Worm (Caenorhabditis elegans) whole organism, L2 larva: ENCODE data around the gene F14D7.9.

Experiments used
- C34F6.9 ChIP-seq: fragments of 150-350 bp; optimal IDR thresholded peaks from 2 replicates; lab custom pipeline; 2014; ENCODE audit warnings: missing biosample characterization, missing genetic modification characterization
- F13H6.1 ChIP-seq: sonication (generic microtip); optimal IDR thresholded peaks from 2 replicates; lab custom pipeline; 2016; ENCODE audit warnings: missing genetic modification characterization, missing compliant biosample characterization
- Y55F3AM.14 ChIP-seq: fragments of 200-800 bp; sonication (Bioruptor generic); optimal IDR thresholded peaks from 2 replicates; lab custom pipeline; 2018; ENCODE audit warnings: mild to moderate bottlenecking, missing genetic modification characterization, missing compliant biosample characterization
- ZK546.5 ChIP-seq: sonication (generic microtip); optimal IDR thresholded peaks from 2 replicates; lab custom pipeline; 2017; ENCODE audit warnings: missing biosample characterization, missing genetic modification characterization
- aly-2 ChIP-seq: fragments of 150-350 bp; optimal IDR thresholded peaks from 2 replicates; lab custom pipeline; 2014; ENCODE audit warnings: missing biosample characterization, missing genetic modification characterization
- ama-1 ChIP-seq: fragments of 150-350 bp; optimal IDR thresholded peaks from 2 replicates; lab custom pipeline; 2018; ENCODE audit warnings: inconsistent platforms
- blmp-1 ChIP-seq: sonication (generic microtip); optimal IDR thresholded peaks from 2 replicates; lab custom pipeline; 2017; ENCODE audit warnings: missing genetic modification characterization, mild to moderate bottlenecking, missing compliant biosample characterization, antibody characterized with exemption, moderate library complexity; ENCODE audit not compliant: insufficient read depth
- ceh-16 ChIP-seq: fragments of 150-350 bp; optimal IDR thresholded peaks from 2 replicates; lab custom pipeline; 2014; ENCODE audit warnings: missing biosample characterization, missing genetic modification characterization
- ceh-82 ChIP-seq: fragments of 150-350 bp; optimal IDR thresholded peaks from 2 replicates; lab custom pipeline; 2014; ENCODE audit warnings: missing biosample characterization, missing genetic modification characterization
- crh-2 ChIP-seq: sonication (generic microtip); optimal IDR thresholded peaks from 2 replicates; lab custom pipeline; 2017; ENCODE audit warnings: missing biosample characterization, missing genetic modification characterization
- dmd-4 ChIP-seq: sonication (generic microtip); optimal IDR thresholded peaks from 2 replicates; lab custom pipeline; 2017; ENCODE audit warnings: missing biosample characterization, missing genetic modification characterization
- egl-27 ChIP-seq: sonication (generic microtip); optimal IDR thresholded peaks from 3 replicates; lab custom pipeline; 2017; ENCODE audit warnings: missing biosample characterization, missing genetic modification reagents, missing genetic modification characterization
- elt-1 ChIP-seq: fragments of 150-350 bp; optimal IDR thresholded peaks from 2 replicates; lab custom pipeline; 2014; ENCODE audit warnings: missing biosample characterization, missing genetic modification characterization
- elt-3 ChIP-seq: sonication (generic microtip); optimal IDR thresholded peaks from 2 replicates; lab custom pipeline; 2017; ENCODE audit warnings: missing biosample characterization, missing genetic modification characterization
- fos-1 ChIP-seq: fragments of 150-350 bp; optimal IDR thresholded peaks from 2 replicates; lab custom pipeline; 2014; ENCODE audit warnings: missing biosample characterization, missing genetic modification characterization
- gmeb-1 ChIP-seq: fragments of 150-350 bp; optimal IDR thresholded peaks from 2 replicates; lab custom pipeline; 2014; ENCODE audit warnings: missing biosample characterization, missing genetic modification characterization
- lin-11 ChIP-seq: fragments of 150-350 bp; sonication (generic microtip); optimal IDR thresholded peaks from 2 replicates; lab custom pipeline; 2014; ENCODE audit warnings: missing biosample characterization, missing genetic modification characterization, inconsistent platforms, mixed read lengths
- lin-13 ChIP-seq: fragments of 150-350 bp; optimal IDR thresholded peaks from 2 replicates; lab custom pipeline; 2014; ENCODE audit warnings: missing biosample characterization, missing genetic modification reagents, missing genetic modification characterization
- lin-39 ChIP-seq: fragments of 150-350 bp; optimal IDR thresholded peaks from 2 replicates; lab custom pipeline; 2014; ENCODE audit warnings: missing biosample characterization, missing genetic modification reagents, missing genetic modification characterization
- lsy-2 ChIP-seq, 2 experiments: fragments of 150-350 bp in 1 of 2; sonication (generic microtip) in 1 of 2; optimal IDR thresholded peaks; 2 replicates each; lab custom pipeline; 2014 to 2017; ENCODE audit warnings: missing biosample characterization in 2 of 2, missing genetic modification characterization in 2 of 2
- mbf-1 ChIP-seq: sonication (generic microtip); optimal IDR thresholded peaks from 2 replicates; lab custom pipeline; 2017; ENCODE audit warnings: missing biosample characterization, missing genetic modification characterization
- mdl-1 ChIP-seq, 2 experiments: fragments of 150-350 bp in 1 of 2; sonication (generic microtip) in 1 of 2; optimal IDR thresholded peaks; 2 replicates each; lab custom pipeline; 2017; ENCODE audit warnings: missing biosample characterization in 2 of 2, missing genetic modification characterization in 2 of 2
- nhr-10 ChIP-seq: sonication (generic microtip); optimal IDR thresholded peaks from 2 replicates; lab custom pipeline; 2017; ENCODE audit warnings: missing biosample characterization, missing genetic modification characterization
- nhr-11 ChIP-seq: fragments of 150-350 bp; optimal IDR thresholded peaks from 2 replicates; lab custom pipeline; 2014; ENCODE audit warnings: missing biosample characterization, missing genetic modification characterization
- nhr-129 ChIP-seq: fragments of 150-350 bp; optimal IDR thresholded peaks from 2 replicates; lab custom pipeline; 2014; ENCODE audit warnings: missing biosample characterization, missing genetic modification characterization
- nhr-21 ChIP-seq: fragments of 150-350 bp; optimal IDR thresholded peaks from 2 replicates; lab custom pipeline; 2014; ENCODE audit warnings: missing biosample characterization, missing genetic modification characterization
- nhr-23 ChIP-seq: fragments of 150-350 bp; optimal IDR thresholded peaks from 2 replicates; lab custom pipeline; 2014; ENCODE audit warnings: missing biosample characterization, missing genetic modification reagents, missing genetic modification characterization
- peb-1 ChIP-seq: fragments of 150-350 bp; optimal IDR thresholded peaks from 2 replicates; lab custom pipeline; 2014; ENCODE audit warnings: missing biosample characterization, missing genetic modification characterization
- sem-4 ChIP-seq: fragments of 150-350 bp; optimal IDR thresholded peaks from 2 replicates; lab custom pipeline; 2014; ENCODE audit warnings: missing biosample characterization, missing genetic modification reagents, missing genetic modification characterization
- skn-1 ChIP-seq: sonication (generic microtip); optimal IDR thresholded peaks from 2 replicates; lab custom pipeline; 2017; ENCODE audit warnings: missing biosample characterization, missing genetic modification characterization
- snpc-4 ChIP-seq: fragments of 150-350 bp; optimal IDR thresholded peaks from 2 replicates; lab custom pipeline; 2014; ENCODE audit warnings: missing biosample characterization, missing genetic modification characterization
- unc-39 ChIP-seq: fragments of 150-350 bp; optimal IDR thresholded peaks from 2 replicates; lab custom pipeline; 2014; ENCODE audit warnings: missing biosample characterization, missing genetic modification characterization
- unc-55 ChIP-seq: fragments of 150-350 bp; sonication (generic microtip); optimal IDR thresholded peaks from 3 replicates; lab custom pipeline; 2014; ENCODE audit warnings: missing biosample characterization, missing genetic modification reagents, missing genetic modification characterization
- unc-62 ChIP-seq: fragments of 150-350 bp; optimal IDR thresholded peaks from 2 replicates; lab custom pipeline; 2014; ENCODE audit warnings: missing biosample characterization, missing genetic modification reagents, missing genetic modification characterization
- zag-1 ChIP-seq: fragments of 150-350 bp; optimal IDR thresholded peaks from 2 replicates; lab custom pipeline; 2014; ENCODE audit warnings: missing biosample characterization, missing genetic modification characterization
- ztf-1 ChIP-seq: fragments of 200-800 bp; sonication (Bioruptor generic); conservative IDR thresholded peaks from 2 replicates; pipeline ENCODE4 v1.3.6; 2022; ENCODE audit warnings: missing genetic modification characterization, missing compliant biosample characterization
- ztf-11 ChIP-seq: sonication (generic microtip); optimal IDR thresholded peaks from 2 replicates; lab custom pipeline; 2017; ENCODE audit warnings: missing biosample characterization, missing genetic modification characterization
- ztf-4 ChIP-seq: fragments of 150-350 bp; optimal IDR thresholded peaks from 2 replicates; lab custom pipeline; 2014; ENCODE audit warnings: missing biosample characterization, missing genetic modification characterization

F14D7.9 gene

ce11 chrV:14317204-14317603, 22.7 kb downstream of the F14D7.9 start:
- TF ChIP-seq F13H6.1: no peak
- TF ChIP-seq C34F6.9: peak; percentile 7
- TF ChIP-seq sem-4 (tag; lab: Kevin White, UChicago): no peak
- no peak for TF ChIP-seq lin-13 (GFP tag; lab: Kevin White, UChicago)
- TF ChIP-seq unc-55: peak; percentile 19
- peak; percentile 40 for TF ChIP-seq nhr-129 (tag; lab: Kevin White, UChicago)
- no peak for TF ChIP-seq fos-1 (tag; lab: Kevin White, UChicago)

- TF ChIP-seq egl-27 (tag; lab: Kevin White, UChicago): no peak
- TF ChIP-seq gmeb-1 (tag; lab: Kevin White, UChicago): no peak
- TF ChIP-seq mdl-1 (tag; optimal IDR thresholded peaks at IDR 0.05; lab: Kevin White, UChicago): no peak
- no peak for TF ChIP-seq peb-1 (tag; lab: Kevin White, UChicago)
- no peak for TF ChIP-seq skn-1 (tag; lab: Kevin White, UChicago)
- no peak for TF ChIP-seq nhr-11
- TF ChIP-seq unc-39 (tag; lab: Kevin White, UChicago): no peak
- TF ChIP-seq ama-1 (lab: Kevin White, UChicago): no peak
Measured at ce11 chrV:14317621-14318020, 23.1 kb downstream of the F14D7.9 start.

ce11 chrV:14319101-14319781, 24.7 kb downstream of the F14D7.9 start, which contains the start of gene F47B8.13:
Gene F47B8.13, minus strand, starts transcription at chrV:14319731.
- TF ChIP-seq egl-27 (tag; lab: Kevin White, UChicago) (no peak), ZK546.5 (no peak), blmp-1 (tag; lab: Kevin White, UChicago) (no peak), nhr-129 (tag; lab: Kevin White, UChicago) (no peak), mdl-1 (tag; optimal IDR thresholded peaks at IDR 0.05; lab: Kevin White, UChicago) (no peak), lin-39 (tag; lab: Kevin White, UChicago) (no peak), elt-3 (no peak), nhr-11 (no peak)

ce11 chrV:14320246-14320645, 25.8 kb downstream of the F14D7.9 start, which contains the start of gene F47B8.14:
Gene F47B8.14, plus strand, starts transcription at chrV:14320546.
- TF ChIP-seq ceh-16 (tag; lab: Kevin White, UChicago): no peak
- no peak for TF ChIP-seq nhr-11
- no peak for TF ChIP-seq unc-62
- TF ChIP-seq ZK546.5: no peak
- TF ChIP-seq nhr-21 (tag; lab: Kevin White, UChicago): no peak
- no peak for TF ChIP-seq lsy-2 (tag; optimal IDR thresholded peaks at IDR 0.05; lab: Kevin White, UChicago)
- TF ChIP-seq ztf-1: no peak
- TF ChIP-seq ama-1 (lab: Kevin White, UChicago): no peak
- no peak for TF ChIP-seq blmp-1 (tag; lab: Kevin White, UChicago)
- no peak for TF ChIP-seq nhr-129 (tag; lab: Kevin White, UChicago)
- TF ChIP-seq fos-1 (tag; lab: Kevin White, UChicago): no peak
- TF ChIP-seq zag-1 (tag; lab: Kevin White, UChicago): no peak
- TF ChIP-seq skn-1 (tag; lab: Kevin White, UChicago): no peak
- no peak for TF ChIP-seq crh-2 (tag; lab: Kevin White, UChicago)
- TF ChIP-seq unc-55: no peak
- no peak for TF ChIP-seq ztf-4 (tag; lab: Kevin White, UChicago)

- peak; percentile 11 for TF ChIP-seq Y55F3AM.14 (GFP tag; lab: Kevin White, UChicago)
- TF ChIP-seq ztf-1: no peak
Measured at ce11 chrV:14320730-14321319, 26.3 kb downstream of the F14D7.9 start.

ce11 chrV:14322743-14323142, 28.2 kb downstream of the F14D7.9 start, which contains the start of gene F47B8.3:
Gene F47B8.3, minus strand, starts transcription at chrV:14323003.
- TF ChIP-seq lin-11 (tag; lab: Kevin White, UChicago) (no peak), ZK546.5 (no peak), skn-1 (tag; lab: Kevin White, UChicago) (no peak), dmd-4 (no peak), unc-39 (tag; lab: Kevin White, UChicago) (no peak), zag-1 (tag; lab: Kevin White, UChicago) (no peak), snpc-4 (peak; percentile 46), lsy-2 (tag; optimal IDR thresholded peaks at IDR 0.05; lab: Kevin White, UChicago) (peak in 1 of 2 experiments; percentile 62), nhr-21 (tag; lab: Kevin White, UChicago) (no peak), ama-1 (lab: Kevin White, UChicago) (peak; percentile 59), nhr-10 (tag; lab: Kevin White, UChicago) (no peak), ceh-16 (tag; lab: Kevin White, UChicago) (no peak), ztf-4 (tag; lab: Kevin White, UChicago) (no peak), elt-1 (tag; lab: Kevin White, UChicago) (no peak), mdl-1 (tag; optimal IDR thresholded peaks at IDR 0.05; lab: Kevin White, UChicago) (no peak), nhr-23 (tag; lab: Kevin White, UChicago) (no peak), lin-39 (tag; lab: Kevin White, UChicago) (no peak), ztf-11 (tag; lab: Kevin White, UChicago) (no peak), C34F6.9 (peak; percentile 83), elt-3 (no peak), Y55F3AM.14 (GFP tag; lab: Kevin White, UChicago) (no peak), ceh-82 (tag; lab: Kevin White, UChicago) (no peak), mbf-1 (no peak), sem-4 (tag; lab: Kevin White, UChicago) (peak; percentile 25), crh-2 (tag; lab: Kevin White, UChicago) (peak; percentile 56), blmp-1 (tag; lab: Kevin White, UChicago) (no peak), lin-13 (GFP tag; lab: Kevin White, UChicago) (peak; percentile 25), aly-2 (tag; lab: Kevin White, UChicago) (no peak)
